Worm (Caenorhabditis elegans) whole organism, L4 larva: ENCODE data around the gene his-24.

Experiments
- F10B5.3 ChIP-seq: sonication (generic microtip); optimal IDR thresholded peaks from 2 replicates; lab custom pipeline; 2016; ENCODE audit warnings: mild to moderate bottlenecking, missing genetic modification characterization, missing compliant biosample characterization
- F26F4.8 ChIP-seq: fragments of 200-800 bp; sonication (Bioruptor generic); conservative IDR thresholded peaks from 2 replicates; pipeline ENCODE4 v1.3.6; 2022; ENCODE audit warnings: missing genetic modification characterization, missing compliant biosample characterization
- F37D6.2 ChIP-seq: sonication (generic microtip); optimal IDR thresholded peaks from 2 replicates; lab custom pipeline; 2016; ENCODE audit warnings: mild to moderate bottlenecking, missing genetic modification characterization, missing compliant biosample characterization
- F44E2.7 ChIP-seq: fragments of 200-800 bp; sonication (Bioruptor generic); IDR thresholded peaks from 2 replicates; pipeline ENCODE4 v2.1.2; 2022; ENCODE audit warnings: missing genetic modification characterization, missing compliant biosample characterization
- Y105C5A.15 ChIP-seq: fragments of 200-800 bp; sonication (Bioruptor generic); IDR thresholded peaks from 2 replicates; pipeline ENCODE4 v1.3.6; 2022; ENCODE audit warnings: missing genetic modification characterization, missing compliant biosample characterization
- Y75B8A.6 ChIP-seq: fragments of 200-800 bp; sonication (Bioruptor generic); IDR thresholded peaks from 2 replicates; pipeline ENCODE4 v1.3.6; 2022; ENCODE audit warnings: missing genetic modification reagents, missing genetic modification characterization, missing compliant biosample characterization
- ZK337.2 ChIP-seq: fragments of 200-800 bp; sonication (Bioruptor generic); IDR thresholded peaks from 2 replicates; pipeline ENCODE4 v1.3.6; 2022; ENCODE audit warnings: missing genetic modification reagents, missing genetic modification characterization, missing compliant biosample characterization
- arid-1 ChIP-seq: fragments of 200-800 bp; sonication (Bioruptor generic); conservative IDR thresholded peaks from 2 replicates; pipeline ENCODE4 v1.3.6; 2022; ENCODE audit warnings: missing genetic modification reagents, missing genetic modification characterization, missing compliant biosample characterization
- ceh-44 ChIP-seq: fragments of 200-800 bp; sonication (Bioruptor generic); IDR thresholded peaks from 2 replicates; pipeline ENCODE4 v1.3.6; 2022; ENCODE audit warnings: missing genetic modification reagents, missing genetic modification characterization, missing compliant biosample characterization
- ceh-82 ChIP-seq: sonication (generic microtip); optimal IDR thresholded peaks from 2 replicates; lab custom pipeline; 2017; ENCODE audit warnings: missing biosample characterization, missing genetic modification characterization
- cey-2 ChIP-seq: sonication (generic microtip); optimal IDR thresholded peaks from 3 replicates; lab custom pipeline; 2017; ENCODE audit warnings: missing genetic modification characterization, mild to moderate bottlenecking, missing compliant biosample characterization, antibody characterized with exemption, borderline replicate concordance; ENCODE audit not compliant: insufficient read depth
- daf-19 ChIP-seq: fragments of 200-800 bp; sonication (Bioruptor generic); conservative IDR thresholded peaks from 2 replicates; pipeline ENCODE4 v1.3.6; 2022; ENCODE audit warnings: missing genetic modification characterization, missing compliant biosample characterization
- daf-8 ChIP-seq: fragments of 200-800 bp; sonication (Bioruptor generic); IDR thresholded peaks from 2 replicates; pipeline ENCODE4 v1.3.6; 2022; ENCODE audit warnings: missing genetic modification characterization, missing compliant biosample characterization
- dmd-6 ChIP-seq: fragments of 200-800 bp; sonication (Bioruptor generic); IDR thresholded peaks from 2 replicates; pipeline ENCODE4 v1.3.6; 2022; ENCODE audit warnings: missing genetic modification reagents, missing genetic modification characterization, missing compliant biosample characterization
- dpl-1 ChIP-seq: fragments of 150-350 bp; optimal IDR thresholded peaks from 2 replicates; lab custom pipeline; 2014; ENCODE audit warnings: missing biosample characterization, missing genetic modification reagents, missing genetic modification characterization
- dve-1 ChIP-seq: sonication (generic microtip); optimal IDR thresholded peaks from 2 replicates; lab custom pipeline; 2017; ENCODE audit warnings: antibody characterized with exemption, mild to moderate bottlenecking, missing genetic modification characterization, missing compliant biosample characterization; ENCODE audit not compliant: insufficient read depth
- egl-27 ChIP-seq: sonication (generic microtip); optimal IDR thresholded peaks from 3 replicates; lab custom pipeline; 2017; ENCODE audit warnings: missing biosample characterization, missing genetic modification reagents, missing genetic modification characterization
- egl-43 ChIP-seq: fragments of 200-800 bp; sonication (Bioruptor generic); IDR thresholded peaks from 2 replicates; pipeline ENCODE4 v1.3.6; 2022; ENCODE audit warnings: missing genetic modification reagents, missing genetic modification characterization, missing compliant biosample characterization
- fos-1 ChIP-seq: fragments of 150-350 bp; optimal IDR thresholded peaks from 2 replicates; lab custom pipeline; 2014; ENCODE audit warnings: missing biosample characterization, missing genetic modification characterization
- hif-1 ChIP-seq, 2 experiments: sonication (generic microtip); optimal IDR thresholded peaks; 2 replicates each; lab custom pipeline; 2016 to 2017; ENCODE audit warnings: missing compliant biosample characterization in 2 of 2, missing genetic modification characterization in 2 of 2, missing genetic modification reagents in 2 of 2, missing genotype in 2 of 2, mild to moderate bottlenecking in 1 of 2
- hlh-11 ChIP-seq: fragments of 200-800 bp; sonication (Bioruptor generic); optimal IDR thresholded peaks from 2 replicates; lab custom pipeline; 2018; ENCODE audit warnings: mild to moderate bottlenecking, missing genetic modification characterization, missing compliant biosample characterization
- hlh-30 ChIP-seq: sonication (generic microtip); optimal IDR thresholded peaks from 2 replicates; lab custom pipeline; 2017; ENCODE audit warnings: antibody characterized with exemption, mild to moderate bottlenecking, missing genetic modification characterization, missing compliant biosample characterization; ENCODE audit not compliant: insufficient read depth
- lin-1 ChIP-seq: fragments of 200-800 bp; sonication (Bioruptor generic); IDR thresholded peaks from 2 replicates; pipeline ENCODE4 v1.3.6; 2022; ENCODE audit warnings: missing genetic modification reagents, missing genetic modification characterization, missing compliant biosample characterization
- lin-13 ChIP-seq: fragments of 150-350 bp; optimal IDR thresholded peaks from 2 replicates; lab custom pipeline; 2014; ENCODE audit warnings: missing biosample characterization, missing genetic modification reagents, missing genetic modification characterization
- lin-15B ChIP-seq: fragments of 150-350 bp; sonication (generic microtip); optimal IDR thresholded peaks from 3 replicates; lab custom pipeline; 2014; ENCODE audit warnings: missing biosample characterization, missing genetic modification characterization
- lin-38 ChIP-seq: fragments of 200-800 bp; sonication (Bioruptor generic); IDR thresholded peaks from 2 replicates; pipeline ENCODE4 v1.3.6; 2022; ENCODE audit warnings: missing genetic modification reagents, missing genetic modification characterization, missing compliant biosample characterization
- lsy-2 ChIP-seq, 2 experiments: fragments of 150-350 bp in 1 of 2; sonication (generic microtip) in 1 of 2; optimal IDR thresholded peaks; 2 replicates each; lab custom pipeline; 2014 to 2017; ENCODE audit warnings: missing biosample characterization in 2 of 2, missing genetic modification characterization in 2 of 2
- mdt-29 ChIP-seq: fragments of 200-800 bp; sonication (Bioruptor generic); IDR thresholded peaks from 2 replicates; pipeline ENCODE4 v1.3.6; 2022; ENCODE audit warnings: missing genetic modification reagents, missing genetic modification characterization, missing compliant biosample characterization
- mxl-3 ChIP-seq: fragments of 200-800 bp; sonication (Bioruptor generic); optimal IDR thresholded peaks from 2 replicates; lab custom pipeline; 2018; ENCODE audit warnings: mild to moderate bottlenecking, missing genetic modification characterization, missing compliant biosample characterization
- nhr-10 ChIP-seq: fragments of 150-350 bp; optimal IDR thresholded peaks from 2 replicates; lab custom pipeline; 2014; ENCODE audit warnings: missing biosample characterization, missing genetic modification characterization
- nhr-111 ChIP-seq: fragments of 200-800 bp; sonication (Bioruptor generic); optimal IDR thresholded peaks from 2 replicates; lab custom pipeline; 2018; ENCODE audit warnings: mild to moderate bottlenecking, missing genetic modification characterization, missing compliant biosample characterization
- nhr-237 ChIP-seq: sonication (generic microtip); optimal IDR thresholded peaks from 2 replicates; lab custom pipeline; 2017; ENCODE audit warnings: missing biosample characterization, missing genetic modification characterization
- nhr-25 ChIP-seq: sonication (generic microtip); optimal IDR thresholded peaks from 2 replicates; lab custom pipeline; 2017; ENCODE audit warnings: missing genetic modification characterization, mild to moderate bottlenecking, missing compliant biosample characterization, antibody characterized with exemption, moderate library complexity, borderline replicate concordance; ENCODE audit not compliant: insufficient read depth
- nhr-28 ChIP-seq: fragments of 150-350 bp; optimal IDR thresholded peaks from 2 replicates; lab custom pipeline; 2014; ENCODE audit warnings: missing biosample characterization, missing genetic modification characterization
- nhr-41 ChIP-seq: fragments of 200-800 bp; sonication (Bioruptor generic); IDR thresholded peaks from 2 replicates; pipeline ENCODE4 v1.3.6; 2022; ENCODE audit warnings: missing genetic modification reagents, missing genetic modification characterization, missing compliant biosample characterization
- nhr-42 ChIP-seq: fragments of 200-800 bp; sonication (Bioruptor generic); IDR thresholded peaks from 2 replicates; pipeline ENCODE4 v1.3.6; 2022; ENCODE audit warnings: missing genetic modification characterization, missing compliant biosample characterization
- rbr-2 ChIP-seq: sonication (generic microtip); optimal IDR thresholded peaks from 2 replicates; lab custom pipeline; 2016; ENCODE audit warnings: missing genotype, missing genetic modification characterization, missing compliant biosample characterization
- tag-97 ChIP-seq: fragments of 200-800 bp; sonication (Bioruptor generic); IDR thresholded peaks from 2 replicates; pipeline ENCODE4 v1.3.6; 2022; ENCODE audit warnings: missing genetic modification characterization, missing compliant biosample characterization
- unc-62 ChIP-seq, 3 experiments: fragments of 150-350 bp in 1 of 3; sonication (generic microtip); optimal IDR thresholded peaks in 2 of 3; peaks in 1 of 3; 1 replicate in 1 of 3; 2 replicates in 2 of 3; lab custom pipeline; 2014 to 2017; ENCODE audit warnings: missing biosample characterization in 3 of 3, missing genetic modification characterization in 3 of 3, missing genetic modification reagents in 3 of 3, missing genotype in 1 of 3
- vab-7 ChIP-seq: fragments of 200-800 bp; sonication (Bioruptor generic); IDR thresholded peaks from 2 replicates; pipeline ENCODE4 v1.3.6; 2022; ENCODE audit warnings: missing genetic modification reagents, missing genetic modification characterization, missing compliant biosample characterization
- zip-11 ChIP-seq: fragments of 200-800 bp; sonication (Bioruptor generic); IDR thresholded peaks from 2 replicates; pipeline ENCODE4 v1.3.6; 2022; ENCODE audit warnings: missing genetic modification characterization, missing compliant biosample characterization
- zip-2 ChIP-seq: fragments of 150-350 bp; optimal IDR thresholded peaks from 2 replicates; lab custom pipeline; 2014; ENCODE audit warnings: missing biosample characterization, missing genetic modification characterization
- ztf-11 ChIP-seq: fragments of 150-350 bp; optimal IDR thresholded peaks from 2 replicates; lab custom pipeline; 2014; ENCODE audit warnings: missing biosample characterization, missing genetic modification characterization
- ztf-7 ChIP-seq: fragments of 150-350 bp; optimal IDR thresholded peaks from 2 replicates; lab custom pipeline; 2014; ENCODE audit warnings: missing biosample characterization, missing genetic modification characterization

his-24 gene

ce11 chrX:14455419-14455818 lies 34.5 kb upstream of the his-24 start, which contains the start of gene Y66C5A.1:
TSS of gene Y66C5A.1 (minus strand) at chrX:14455519.
- TF ChIP-seq arid-1 (GFP tag; lab: Robert Waterston, UW) = no peak
- TF ChIP-seq F26F4.8 (GFP tag; lab: Robert Waterston, UW) = no peak
- TF ChIP-seq nhr-237 (tag; lab: Kevin White, UChicago) = no peak
- TF ChIP-seq nhr-111 (GFP tag; lab: Kevin White, UChicago) = no peak
- TF ChIP-seq ceh-82 (tag; lab: Kevin White, UChicago) = no peak
- no peak for TF ChIP-seq egl-27 (tag; lab: Kevin White, UChicago)
- TF ChIP-seq ztf-11 (tag; lab: Kevin White, UChicago) = no peak
- no peak for TF ChIP-seq hif-1 (tag; optimal IDR thresholded peaks at IDR 0.05; lab: Kevin White, UChicago)
- no peak for TF ChIP-seq daf-8 (GFP tag; lab: Robert Waterston, UW)
- no peak for TF ChIP-seq ZK337.2 (GFP tag; lab: Robert Waterston, UW)
- no peak for TF ChIP-seq unc-62 (GFP tag; optimal IDR thresholded peaks at IDR 0.05 in 1 of 2; lab: Kevin White, UChicago)
- TF ChIP-seq unc-62 (tag; optimal IDR thresholded peaks at IDR 0.05; lab: Kevin White, UChicago) = no peak
- TF ChIP-seq Y75B8A.6 (GFP tag; lab: Robert Waterston, UW) = no peak
- TF ChIP-seq hlh-11 (tag; lab: Kevin White, UChicago) = no peak
- no peak for TF ChIP-seq mdt-29 (GFP tag; lab: Robert Waterston, UW)
- TF ChIP-seq lin-1 (GFP tag; lab: Robert Waterston, UW) = no peak
- no peak for TF ChIP-seq lin-15B
- no peak for TF ChIP-seq ztf-7
- no peak for TF ChIP-seq lin-38 (GFP tag; lab: Robert Waterston, UW)

- TF ChIP-seq Y105C5A.15 (GFP tag; lab: Robert Waterston, UW) = no peak
- no peak for TF ChIP-seq ceh-82 (tag; lab: Kevin White, UChicago)
- no peak for TF ChIP-seq cey-2 (tag; lab: Kevin White, UChicago)
- no peak for TF ChIP-seq F44E2.7 (GFP tag; lab: Robert Waterston, UW)
- TF ChIP-seq tag-97 (GFP tag; lab: Robert Waterston, UW) = no peak
- no peak for TF ChIP-seq nhr-42 (GFP tag; lab: Robert Waterston, UW)
- no peak for TF ChIP-seq mxl-3 (GFP tag; lab: Kevin White, UChicago)
- no peak for TF ChIP-seq lsy-2 (tag; optimal IDR thresholded peaks at IDR 0.05; lab: Kevin White, UChicago)
- no peak for TF ChIP-seq lin-13 (GFP tag; lab: Kevin White, UChicago)
- no peak for TF ChIP-seq nhr-10 (tag; lab: Kevin White, UChicago)
- TF ChIP-seq nhr-28 (tag; lab: Kevin White, UChicago) = no peak
- no peak for TF ChIP-seq Y75B8A.6 (GFP tag; lab: Robert Waterston, UW)
- TF ChIP-seq ZK337.2 (GFP tag; lab: Robert Waterston, UW) = no peak
- TF ChIP-seq nhr-25 (tag; lab: Kevin White, UChicago) = no peak
- no peak for TF ChIP-seq egl-43 (GFP tag; lab: Robert Waterston, UW)
- TF ChIP-seq zip-11 = no peak
- no peak for TF ChIP-seq dve-1
- TF ChIP-seq daf-19 (GFP tag; lab: Robert Waterston, UW) = no peak
- TF ChIP-seq hlh-30 (tag; lab: Kevin White, UChicago) = no peak
Observed at ce11 chrX:14460412-14460811, 29.5 kb upstream of the his-24 start, which contains the start of gene Y66C5A.2. TSS of gene Y66C5A.2 (plus strand) at chrX:14460712.

ce11 chrX:14464513-14464912 lies 25.4 kb upstream of the his-24 start, which contains the start of gene M163.7:
TSS of gene M163.7 (plus strand) at chrX:14464813.
- TF ChIP-seq F10B5.3 (tag; lab: Kevin White, UChicago) (no peak), lin-13 (GFP tag; lab: Kevin White, UChicago) (no peak), dpl-1 (GFP tag; lab: Kevin White, UChicago) (no peak), rbr-2 (tag; lab: Kevin White, UChicago) (no peak), nhr-10 (tag; lab: Kevin White, UChicago) (no peak), ceh-44 (no peak), dmd-6 (no peak), fos-1 (tag; lab: Kevin White, UChicago) (no peak), Y105C5A.15 (GFP tag; lab: Robert Waterston, UW) (no peak), lin-38 (GFP tag; lab: Robert Waterston, UW) (no peak), nhr-41 (no peak), vab-7 (GFP tag; lab: Robert Waterston, UW) (no peak), ceh-82 (tag; lab: Kevin White, UChicago) (no peak), zip-2 (tag; lab: Kevin White, UChicago) (no peak), F37D6.2 (no peak)
- TF ChIP-seq, all 104 proteins: peak for 0
